Fruit fly (Drosophila melanogaster) whole organism, embryonic: Measurements from ENCODE around the gene AANATL7.

Experiments
- Abd-B ChIP-seq: fragments of 200-800 bp; sonication (Bioruptor generic); optimal IDR thresholded peaks from 2 replicates; lab custom pipeline; 2018; ENCODE audit warnings: missing biosample characterization, mild to moderate bottlenecking, missing genetic modification characterization, moderate library complexity
- Asciz ChIP-seq: fragments of 200-800 bp; sonication (Bioruptor generic); optimal IDR thresholded peaks from 2 replicates; lab custom pipeline; 2017; ENCODE audit warnings: missing biosample characterization, mild to moderate bottlenecking, missing genetic modification characterization, missing genetic modification reagents
- BtbVII ChIP-seq: fragments of 200-800 bp; sonication (Bioruptor generic); optimal IDR thresholded peaks from 3 replicates; lab custom pipeline; 2017; ENCODE audit warnings: missing biosample characterization, mild to moderate bottlenecking, missing genetic modification characterization
- CG10209 ChIP-seq: fragments of 200-800 bp; sonication (Bioruptor generic); optimal IDR thresholded peaks from 3 replicates; lab custom pipeline; 2017; ENCODE audit warnings: missing biosample characterization, mild to moderate bottlenecking, missing genetic modification characterization, missing genetic modification reagents
- CG10366 ChIP-seq: fragments of 200-800 bp; sonication (Bioruptor generic); IDR thresholded peaks from 2 replicates; pipeline ENCODE4 v1.3.6; 2022; ENCODE audit warnings: missing biosample characterization, missing genetic modification characterization
- CG11695 ChIP-seq: fragments of 200-800 bp; sonication (Bioruptor generic); IDR thresholded peaks from 3 replicates; pipeline ENCODE4 v1.3.6; 2022; ENCODE audit warnings: missing biosample characterization, missing genetic modification characterization
- CG12219 ChIP-seq: fragments of 200-800 bp; sonication (Bioruptor generic); optimal IDR thresholded peaks from 3 replicates; lab custom pipeline; 2018; ENCODE audit warnings: missing biosample characterization, mild to moderate bottlenecking, missing genetic modification characterization
- CG15601 ChIP-seq: fragments of 200-800 bp; sonication (Bioruptor generic); optimal IDR thresholded peaks from 3 replicates; lab custom pipeline; 2019; ENCODE audit warnings: missing biosample characterization, mild to moderate bottlenecking, missing genetic modification characterization, moderate library complexity
- CG17912 ChIP-seq: fragments of 200-800 bp; sonication (Bioruptor generic); optimal IDR thresholded peaks from 2 replicates; lab custom pipeline; 2018; ENCODE audit warnings: missing biosample characterization, mild to moderate bottlenecking, missing genetic modification characterization
- CG18011 ChIP-seq: fragments of 200-800 bp; sonication (Bioruptor generic); optimal IDR thresholded peaks from 2 replicates; lab custom pipeline; 2017; ENCODE audit warnings: missing biosample characterization, missing genetic modification characterization, mild to moderate bottlenecking, moderate library complexity, missing genotype
- CG18476 ChIP-seq: fragments of 200-800 bp; sonication (Bioruptor generic); optimal IDR thresholded peaks from 2 replicates; lab custom pipeline; 2016; ENCODE audit warnings: missing biosample characterization, mild to moderate bottlenecking, missing genetic modification characterization
- CG32772 ChIP-seq: fragments of 200-800 bp; sonication (Bioruptor generic); IDR thresholded peaks from 2 replicates; pipeline ENCODE4 v1.3.6; 2022; ENCODE audit warnings: missing biosample characterization, missing genetic modification characterization
- CG4282 ChIP-seq: fragments of 200-800 bp; sonication (Bioruptor generic); optimal IDR thresholded peaks from 2 replicates; lab custom pipeline; 2016; ENCODE audit warnings: missing biosample characterization, missing genetic modification characterization
- CG6175 ChIP-seq: fragments of 200-800 bp; sonication (Bioruptor generic); IDR thresholded peaks from 3 replicates; pipeline ENCODE4 v1.3.6; 2022; ENCODE audit warnings: missing biosample characterization, missing genetic modification characterization
- CG7786 ChIP-seq: fragments of 200-800 bp; sonication (Bioruptor generic); optimal IDR thresholded peaks from 2 replicates; lab custom pipeline; 2016; ENCODE audit warnings: missing biosample characterization, missing genetic modification characterization
- CoRest ChIP-seq: fragments of 200-800 bp; sonication (Bioruptor generic); optimal IDR thresholded peaks from 3 replicates; lab custom pipeline; 2018; ENCODE audit warnings: missing biosample characterization, mild to moderate bottlenecking, missing genetic modification characterization, moderate library complexity
- Elba2 ChIP-seq: fragments of 200-800 bp; sonication (Bioruptor generic); optimal IDR thresholded peaks from 3 replicates; lab custom pipeline; 2016; ENCODE audit warnings: missing biosample characterization, missing genetic modification characterization
- Fer2 ChIP-seq: fragments of 200-800 bp; sonication (Bioruptor generic); optimal IDR thresholded peaks from 2 replicates; lab custom pipeline; 2018; ENCODE audit warnings: missing biosample characterization, mild to moderate bottlenecking, missing genetic modification characterization, moderate library complexity
- Fer3 ChIP-seq: fragments of 200-800 bp; sonication (Bioruptor generic); optimal IDR thresholded peaks from 2 replicates; lab custom pipeline; 2018; ENCODE audit warnings: missing biosample characterization, mild to moderate bottlenecking, missing genetic modification characterization, moderate library complexity
- Hand ChIP-seq: fragments of 200-800 bp; sonication (Bioruptor generic); optimal IDR thresholded peaks from 2 replicates; lab custom pipeline; 2017; ENCODE audit warnings: mild to moderate bottlenecking, missing biosample characterization, missing genetic modification reagents, missing genetic modification characterization
- Hmx ChIP-seq: fragments of 200-800 bp; sonication (Bioruptor generic); optimal IDR thresholded peaks from 2 replicates; lab custom pipeline; 2016; ENCODE audit warnings: missing biosample characterization, missing genetic modification characterization
- MBD-R2 ChIP-seq: fragments of 200-800 bp; sonication (Bioruptor generic); IDR thresholded peaks from 2 replicates; pipeline ENCODE4 v1.3.6; 2022; ENCODE audit warnings: missing biosample characterization, missing genetic modification characterization
- Max ChIP-seq: fragments of 200-800 bp; sonication (Bioruptor generic); optimal IDR thresholded peaks from 2 replicates; lab custom pipeline; 2016; ENCODE audit warnings: missing biosample characterization, mild to moderate bottlenecking, missing genetic modification characterization
- Mrtf ChIP-seq: fragments of 200-800 bp; sonication (Bioruptor generic); IDR thresholded peaks from 3 replicates; pipeline ENCODE4 v1.3.6; 2022; ENCODE audit warnings: missing biosample characterization, missing genetic modification characterization
- NFAT ChIP-seq: fragments of 200-800 bp; sonication (Bioruptor generic); IDR thresholded peaks from 2 replicates; pipeline ENCODE4 v1.3.6; 2022; ENCODE audit warnings: missing biosample characterization, missing genetic modification characterization
- NfI ChIP-seq: fragments of 200-800 bp; sonication (Bioruptor generic); optimal IDR thresholded peaks from 3 replicates; lab custom pipeline; 2018; ENCODE audit warnings: missing biosample characterization, mild to moderate bottlenecking, missing genetic modification characterization, moderate library complexity
- PHDP ChIP-seq: fragments of 200-800 bp; sonication (Bioruptor generic); optimal IDR thresholded peaks from 3 replicates; lab custom pipeline; 2018; ENCODE audit warnings: missing biosample characterization, mild to moderate bottlenecking, missing genetic modification characterization, moderate library complexity
- Side ChIP-seq: fragments of 200-800 bp; sonication (Bioruptor generic); optimal IDR thresholded peaks from 2 replicates; lab custom pipeline; 2016; ENCODE audit warnings: missing biosample characterization, missing genetic modification characterization
- Trl ChIP-seq, 3 experiments: fragments of >200 bp in 2 of 3; fragments of 200-800 bp in 1 of 3; sonication (Bioruptor generic) in 1 of 3; optimal IDR thresholded peaks; 2 replicates in 1 of 3; 3 replicates in 2 of 3; lab custom pipeline; 2016 to 2017; ENCODE audit warnings: missing biosample characterization in 1 of 3, missing genetic modification characterization in 1 of 3
- ac ChIP-seq: fragments of 200-800 bp; sonication (Bioruptor generic); optimal IDR thresholded peaks from 3 replicates; lab custom pipeline; 2017; ENCODE audit warnings: missing biosample characterization, mild to moderate bottlenecking, missing genetic modification characterization
- ato ChIP-seq: fragments of 200-800 bp; sonication (Bioruptor generic); IDR thresholded peaks from 2 replicates; pipeline ENCODE4 v1.3.6; 2022; ENCODE audit warnings: missing biosample characterization, missing genetic modification characterization; ENCODE audit not compliant: partially characterized antibody
- btn ChIP-seq: fragments of 200-800 bp; sonication (Bioruptor generic); optimal IDR thresholded peaks from 2 replicates; lab custom pipeline; 2016; ENCODE audit warnings: missing biosample characterization, missing genetic modification characterization
- cg ChIP-seq: fragments of 200-800 bp; sonication (Bioruptor generic); optimal IDR thresholded peaks from 3 replicates; lab custom pipeline; 2019; ENCODE audit warnings: missing biosample characterization, mild to moderate bottlenecking, missing genetic modification characterization, moderate library complexity
- danr ChIP-seq: fragments of 200-800 bp; sonication (Bioruptor generic); IDR thresholded peaks from 2 replicates; pipeline ENCODE4 v1.3.6; 2022; ENCODE audit warnings: missing biosample characterization, missing genetic modification characterization
- ems ChIP-seq: fragments of 200-800 bp; sonication (Bioruptor generic); optimal IDR thresholded peaks from 3 replicates; lab custom pipeline; 2016; ENCODE audit warnings: missing biosample characterization, missing genetic modification characterization
- eve ChIP-seq, 2 experiments: fragments of >200 bp; optimal IDR thresholded peaks; 2 replicates each; lab custom pipeline; 2017; ENCODE audit warnings: missing biosample characterization in 2 of 2, missing genetic modification characterization in 2 of 2
- fd102C ChIP-seq: fragments of 200-800 bp; sonication (Bioruptor generic); optimal IDR thresholded peaks from 2 replicates; lab custom pipeline; 2018; ENCODE audit warnings: missing biosample characterization, mild to moderate bottlenecking, missing genetic modification characterization, moderate library complexity
- gsb-n ChIP-seq: fragments of 200-800 bp; sonication (Bioruptor generic); optimal IDR thresholded peaks from 3 replicates; lab custom pipeline; 2018; ENCODE audit warnings: missing biosample characterization, mild to moderate bottlenecking, missing genetic modification characterization
- jing ChIP-seq: fragments of 200-800 bp; sonication (Bioruptor generic); optimal IDR thresholded peaks from 2 replicates; lab custom pipeline; 2018; ENCODE audit warnings: missing biosample characterization, mild to moderate bottlenecking, missing genetic modification characterization
- pnt ChIP-seq: fragments of 200-800 bp; sonication (Bioruptor generic); optimal IDR thresholded peaks from 3 replicates; lab custom pipeline; 2016; ENCODE audit warnings: missing biosample characterization, missing genetic modification characterization
- pum ChIP-seq: fragments of 200-800 bp; sonication (Bioruptor generic); optimal IDR thresholded peaks from 2 replicates; lab custom pipeline; 2016; ENCODE audit warnings: missing biosample characterization, missing genetic modification characterization
- salm ChIP-seq: fragments of 200-800 bp; sonication (Bioruptor generic); optimal IDR thresholded peaks from 2 replicates; lab custom pipeline; 2018; ENCODE audit warnings: missing biosample characterization, mild to moderate bottlenecking, missing genetic modification characterization
- sc ChIP-seq, 3 experiments: fragments of >200 bp in 2 of 3; fragments of 200-800 bp in 1 of 3; sonication (Bioruptor generic) in 1 of 3; optimal IDR thresholded peaks; 2 replicates in 2 of 3; 3 replicates in 1 of 3; lab custom pipeline; 2017; ENCODE audit warnings: mild to moderate bottlenecking in 1 of 3, missing biosample characterization in 1 of 3, missing genetic modification characterization in 1 of 3, missing genetic modification reagents in 1 of 3
- stwl ChIP-seq: fragments of 200-800 bp; sonication (Bioruptor generic); optimal IDR thresholded peaks from 3 replicates; lab custom pipeline; 2018; ENCODE audit warnings: missing biosample characterization, mild to moderate bottlenecking, missing genetic modification characterization, moderate library complexity
- trem ChIP-seq: fragments of 200-800 bp; optimal IDR thresholded peaks from 3 replicates; lab custom pipeline; 2019; ENCODE audit warnings: missing biosample characterization, mild to moderate bottlenecking, missing genetic modification characterization, moderate library complexity
- ttk ChIP-seq: fragments of 200-800 bp; sonication (Bioruptor generic); IDR thresholded peaks from 2 replicates; pipeline ENCODE4 v2.1.2; 2022; ENCODE audit warnings: missing biosample characterization, missing genetic modification characterization
- tx ChIP-seq: fragments of 200-800 bp; sonication (Bioruptor generic); optimal IDR thresholded peaks from 2 replicates; lab custom pipeline; 2016; ENCODE audit warnings: missing biosample characterization, missing genetic modification characterization
- vfl ChIP-seq: fragments of 200-800 bp; sonication (Bioruptor generic); optimal IDR thresholded peaks from 2 replicates; lab custom pipeline; 2016; ENCODE audit warnings: missing biosample characterization, missing genetic modification characterization
- wdn ChIP-seq: fragments of 200-800 bp; sonication (Bioruptor generic); IDR thresholded peaks from 2 replicates; pipeline ENCODE4 v1.3.6; 2022; ENCODE audit warnings: missing biosample characterization, missing genetic modification characterization
- wek ChIP-seq: fragments of 200-800 bp; sonication (Bioruptor generic); optimal IDR thresholded peaks from 3 replicates; lab custom pipeline; 2018; ENCODE audit warnings: missing biosample characterization, mild to moderate bottlenecking, missing genetic modification characterization, moderate library complexity

The AANATL7 gene

dm6 chrX:2591315-2591999 is 10.7 kb downstream of the AANATL7 start (continued):
- no peak for TF ChIP-seq CG7786
- no peak for TF ChIP-seq eve (GFP tag; optimal IDR thresholded peaks at IDR 0.05; lab: Kevin White, UChicago)
- TF ChIP-seq Asciz, result no peak
- no peak for TF ChIP-seq trem (tag; lab: Kevin White, UChicago)
- TF ChIP-seq CG32772, result no peak
- TF ChIP-seq wek (GFP tag; lab: Kevin White, UChicago), result no peak
- no peak for TF ChIP-seq CG18476
- TF ChIP-seq pum (GFP tag; lab: Kevin White, UChicago), result no peak
- TF ChIP-seq BtbVII (GFP tag; lab: Kevin White, UChicago), result no peak
- peak; percentile 8 for TF ChIP-seq Fer3 (tag; lab: Kevin White, UChicago)
- no peak for TF ChIP-seq CG11695 (GFP tag; lab: Robert Waterston, UW)
- TF ChIP-seq ems, result no peak
- TF ChIP-seq gsb-n (tag; lab: Kevin White, UChicago), result no peak
- no peak for TF ChIP-seq pnt (GFP tag; lab: Kevin White, UChicago)
- TF ChIP-seq tx, result no peak
- no peak for TF ChIP-seq CG17912 (GFP tag; lab: Kevin White, UChicago)
- TF ChIP-seq fd102C (GFP tag; lab: Kevin White, UChicago), result no peak
- no peak for TF ChIP-seq Mrtf (GFP tag; lab: Robert Waterston, UW)
- peak; percentile 35 for TF ChIP-seq NfI (GFP tag; lab: Kevin White, UChicago)
- TF ChIP-seq salm (tag; lab: Kevin White, UChicago), result no peak
- no peak for TF ChIP-seq cg (GFP tag; lab: Kevin White, UChicago)
- TF ChIP-seq vfl (GFP tag; lab: Kevin White, UChicago), result no peak
- TF ChIP-seq Side (GFP tag; lab: Kevin White, UChicago), result no peak
- no peak for TF ChIP-seq Elba2
- no peak for TF ChIP-seq CG18011 (GFP tag; lab: Kevin White, UChicago)
- TF ChIP-seq MBD-R2 (GFP tag; lab: Robert Waterston, UW), result no peak
- TF ChIP-seq Trl (optimal IDR thresholded peaks at IDR 0.05; lab: Kevin White, UChicago), result no peak
- TF ChIP-seq Trl (GFP tag; optimal IDR thresholded peaks at IDR 0.05; lab: Kevin White, UChicago), result no peak
- TF ChIP-seq danr (GFP tag; lab: Robert Waterston, UW), result no peak
- no peak for TF ChIP-seq CG4282
- TF ChIP-seq CG15601 (tag; lab: Kevin White, UChicago), result no peak
- no peak for TF ChIP-seq Hmx (GFP tag; lab: Kevin White, UChicago)
- TF ChIP-seq sc (optimal IDR thresholded peaks at IDR 0.05; lab: Kevin White, UChicago), result no peak
- TF ChIP-seq sc (GFP tag; optimal IDR thresholded peaks at IDR 0.05; lab: Kevin White, UChicago), result no peak
- TF ChIP-seq jing, result no peak
- no peak for TF ChIP-seq CG6175 (GFP tag; lab: Robert Waterston, UW)
- peak; percentile 48 for TF ChIP-seq CoRest (tag; lab: Kevin White, UChicago)
- TF ChIP-seq stwl (tag; lab: Kevin White, UChicago), result no peak
- TF ChIP-seq Max (GFP tag; lab: Kevin White, UChicago), result no peak
- TF ChIP-seq ato (GFP tag; lab: Robert Waterston, UW), result no peak
- TF ChIP-seq Fer2, result no peak
- TF ChIP-seq CG10209, result peak; percentile 45
- no peak for TF ChIP-seq Abd-B (GFP tag; lab: Kevin White, UChicago)
- peak; percentile 43 for TF ChIP-seq Hand
- TF ChIP-seq ac, result no peak
- no peak for TF ChIP-seq wdn (GFP tag; lab: Robert Waterston, UW)
- no peak for TF ChIP-seq CG12219 (GFP tag; lab: Kevin White, UChicago)
- TF ChIP-seq ttk (GFP tag; lab: Robert Waterston, UW), result no peak
- TF ChIP-seq CG10366 (GFP tag; lab: Robert Waterston, UW), result no peak
- TF ChIP-seq NFAT (GFP tag; lab: Robert Waterston, UW), result no peak
- TF ChIP-seq btn, result no peak
- TF ChIP-seq PHDP (tag; lab: Kevin White, UChicago), result peak; percentile 24
